Worm (Caenorhabditis elegans): ENCODE results near the gene F39B3.3.

Gene F39B3.3

ce11 chrX:17600139-17600538 lies 21.2 kb upstream of the F39B3.3 start, which contains the start of gene lec-9 (continued):
- no peak for TF ChIP-seq rpc-1 (optimal IDR thresholded peaks at IDR 0.05)
- no peak for TF ChIP-seq rpc-1 (tag; optimal IDR thresholded peaks at IDR 0.05)

ce11 chrX:17598712-17599111 lies 19.8 kb upstream of the F39B3.3 start:
- no peak for TF ChIP-seq egl-44 (GFP tag; IDR thresholded peaks at IDR 0.05)
- TF ChIP-seq attf-5 (GFP tag; optimal IDR thresholded peaks at IDR 0.05): no peak
- no peak for TF ChIP-seq ceh-79 (tag; optimal IDR thresholded peaks at IDR 0.05)
- TF ChIP-seq egrh-3 (GFP tag; IDR thresholded peaks at IDR 0.05): no peak
- TF ChIP-seq snpc-4 (GFP tag; optimal IDR thresholded peaks at IDR 0.05): no peak
- TF ChIP-seq snpc-4 (tag; optimal IDR thresholded peaks at IDR 0.05): no peak
- no peak for TF ChIP-seq F57C9.4 (tag; optimal IDR thresholded peaks at IDR 0.05)
- peak; percentile 55 for TF ChIP-seq nhr-80 (tag; optimal IDR thresholded peaks at IDR 0.05)
- no peak for TF ChIP-seq ets-4 (GFP tag; optimal IDR thresholded peaks at IDR 0.05)
- TF ChIP-seq atf-7 (tag; optimal IDR thresholded peaks at IDR 0.05): peak; percentile 18

- no peak for TF ChIP-seq fkh-3 (tag; optimal IDR thresholded peaks at IDR 0.05)
- no peak for TF ChIP-seq F10E7.11 (tag; optimal IDR thresholded peaks at IDR 0.05)
- TF ChIP-seq ztf-26 (tag; optimal IDR thresholded peaks at IDR 0.05): no peak
- TF ChIP-seq lin-35 (GFP tag; optimal IDR thresholded peaks at IDR 0.05): no peak
- no peak for TF ChIP-seq atf-7 (tag; optimal IDR thresholded peaks at IDR 0.05)
- TF ChIP-seq attf-3 (GFP tag; conservative IDR thresholded peaks at IDR 0.05): no peak
- TF ChIP-seq nfyb-1 (GFP tag; IDR thresholded peaks at IDR 0.05): no peak
These were observed 868 bp upstream of the F39B3.3 start, which contains the start of gene frpr-7 for ce11 chrX:17579779-17580178. TSS of gene frpr-7 (minus strand) at chrX:17579879.

- TF ChIP-seq mxl-1 (tag; optimal IDR thresholded peaks at IDR 0.05) (no peak), pha-4 (tag; optimal IDR thresholded peaks at IDR 0.05) (no peak), F10E7.11 (tag; optimal IDR thresholded peaks at IDR 0.05) (no peak), tbx-9 (tag; optimal IDR thresholded peaks at IDR 0.05; ENCODE audit: borderline replicate concordance) (no peak), Y56A3A.18 (GFP tag; IDR thresholded peaks at IDR 0.05) (no peak), rcor-1 (GFP tag; IDR thresholded peaks at IDR 0.05) (no peak), Y53F4B.3 (GFP tag; IDR thresholded peaks at IDR 0.05) (no peak), die-1 (tag; optimal IDR thresholded peaks at IDR 0.05) (no peak), ztf-6 (GFP tag; IDR thresholded peaks at IDR 0.05) (no peak), F55B11.4 (tag; optimal IDR thresholded peaks at IDR 0.05; ENCODE audit: borderline replicate concordance, insufficient read depth) (no peak), fkh-3 (tag; optimal IDR thresholded peaks at IDR 0.05) (no peak), madf-8 (GFP tag; conservative IDR thresholded peaks at IDR 0.05) (no peak)
These were observed 11.5 kb downstream of the F39B3.3 start, which contains the start of gene F39B3.7 for ce11 chrX:17567378-17567777. TSS of gene F39B3.7 (minus strand) at chrX:17567478.

- TF ChIP-seq nhr-80 (tag; optimal IDR thresholded peaks at IDR 0.05) (peak; percentile 20), F57A8.1 (GFP tag; optimal IDR thresholded peaks at IDR 0.05) (no peak)
These were observed 15.5 kb downstream of the F39B3.3 start, which contains the start of gene F31A3.5 for ce11 chrX:17563411-17563810. TSS of gene F31A3.5 (minus strand) at chrX:17563610.

- TF ChIP-seq ceh-27 (GFP tag; optimal IDR thresholded peaks at IDR 0.05) (peak; percentile 59), lin-26 (GFP tag; IDR thresholded peaks at IDR 0.05) (no peak), ztf-18 (tag; optimal IDR thresholded peaks at IDR 0.05) (no peak)
These were observed 16.7 kb downstream of the F39B3.3 start for ce11 chrX:17562195-17562594.
